Fruit fly (Drosophila melanogaster) whole organism, embryonic: Measurements from ENCODE around the gene TyrRII.
A peak's percentile ranks its signal among the peaks of the same experiment; 100 is the strongest.

Experiments used
- Abd-B ChIP-seq: fragments of 200-800 bp; sonication (Bioruptor generic); optimal IDR thresholded peaks from 2 replicates; lab custom pipeline; 2018; ENCODE audit warnings: missing biosample characterization, mild to moderate bottlenecking, missing genetic modification characterization, moderate library complexity
- Antp ChIP-seq: fragments of 200-800 bp; sonication (Bioruptor generic); optimal IDR thresholded peaks from 3 replicates; lab custom pipeline; 2016; ENCODE audit warnings: missing biosample characterization, missing genetic modification characterization
- Awh ChIP-seq: fragments of 200-800 bp; sonication (Bioruptor generic); IDR thresholded peaks from 2 replicates; pipeline ENCODE4, ENCODE4 v1.3.6; 2022; ENCODE audit warnings: missing biosample characterization, missing genetic modification characterization
- CG10654 ChIP-seq: fragments of 200-800 bp; sonication (Bioruptor generic); optimal IDR thresholded peaks from 2 replicates; lab custom pipeline; 2016; ENCODE audit warnings: missing biosample characterization, missing genetic modification characterization
- CG11085 ChIP-seq: fragments of 200-800 bp; sonication (Bioruptor generic); IDR thresholded peaks from 2 replicates; pipeline ENCODE4 v1.3.6; 2022; ENCODE audit warnings: missing biosample characterization, missing genetic modification characterization
- CG11560 ChIP-seq: fragments of 200-800 bp; sonication (Bioruptor generic); IDR thresholded peaks from 3 replicates; pipeline ENCODE4 v1.3.6; 2022; ENCODE audit warnings: missing biosample characterization, missing genetic modification characterization
- CG12155 ChIP-seq: fragments of 200-800 bp; sonication (Bioruptor generic); optimal IDR thresholded peaks from 3 replicates; lab custom pipeline; 2016; ENCODE audit warnings: missing biosample characterization, missing genetic modification characterization
- CG1233 ChIP-seq: fragments of 200-800 bp; sonication (Bioruptor generic); optimal IDR thresholded peaks from 4 replicates; lab custom pipeline; 2018; ENCODE audit warnings: missing biosample characterization, mild to moderate bottlenecking, missing genetic modification characterization
- CG15073 ChIP-seq: fragments of 200-800 bp; sonication (Bioruptor generic); optimal IDR thresholded peaks from 2 replicates; lab custom pipeline; 2016; ENCODE audit warnings: missing biosample characterization, missing genetic modification characterization
- CG15269 ChIP-seq: fragments of 200-800 bp; sonication (Bioruptor generic); optimal IDR thresholded peaks from 2 replicates; lab custom pipeline; 2018; ENCODE audit warnings: missing biosample characterization, mild to moderate bottlenecking, missing genetic modification characterization, moderate library complexity
- CG15696 ChIP-seq: fragments of 200-800 bp; sonication (Bioruptor generic); optimal IDR thresholded peaks from 2 replicates; lab custom pipeline; 2019; ENCODE audit warnings: missing biosample characterization, mild to moderate bottlenecking, missing genetic modification characterization, moderate library complexity
- CG2120 ChIP-seq: fragments of 200-800 bp; sonication (Bioruptor generic); optimal IDR thresholded peaks from 3 replicates; lab custom pipeline; 2016; ENCODE audit warnings: missing biosample characterization, missing genetic modification characterization
- CG32772 ChIP-seq: fragments of 200-800 bp; sonication (Bioruptor generic); IDR thresholded peaks from 2 replicates; pipeline ENCODE4 v1.3.6; 2022; ENCODE audit warnings: missing biosample characterization, missing genetic modification characterization
- CG33557 ChIP-seq: fragments of 200-800 bp; sonication (Bioruptor generic); optimal IDR thresholded peaks from 2 replicates; lab custom pipeline; 2019; ENCODE audit warnings: missing biosample characterization, mild to moderate bottlenecking, missing genetic modification characterization, moderate library complexity
- CG4282 ChIP-seq: fragments of 200-800 bp; sonication (Bioruptor generic); optimal IDR thresholded peaks from 2 replicates; lab custom pipeline; 2016; ENCODE audit warnings: missing biosample characterization, missing genetic modification characterization
- CG6175 ChIP-seq: fragments of 200-800 bp; sonication (Bioruptor generic); IDR thresholded peaks from 3 replicates; pipeline ENCODE4 v1.3.6; 2022; ENCODE audit warnings: missing biosample characterization, missing genetic modification characterization
- CG9437 ChIP-seq: fragments of 200-800 bp; sonication (Bioruptor generic); optimal IDR thresholded peaks from 2 replicates; lab custom pipeline; 2018; ENCODE audit warnings: missing biosample characterization, mild to moderate bottlenecking, missing genetic modification characterization
- CG9817 ChIP-seq: fragments of 200-800 bp; sonication (Bioruptor generic); optimal IDR thresholded peaks from 2 replicates; lab custom pipeline; 2018; ENCODE audit warnings: missing biosample characterization, mild to moderate bottlenecking, missing genetic modification characterization, moderate library complexity
- Eip74EF ChIP-seq, 2 experiments: fragments of 200-800 bp in 1 of 2; fragments of >200 bp in 1 of 2; sonication (Bioruptor generic) in 1 of 2; optimal IDR thresholded peaks; 2 replicates each; lab custom pipeline; 2017 to 2019; ENCODE audit warnings: missing biosample characterization in 2 of 2, missing genetic modification characterization in 2 of 2, mild to moderate bottlenecking in 1 of 2, moderate library complexity in 1 of 2
- Ets97D ChIP-seq: fragments of 200-800 bp; sonication (Bioruptor generic); optimal IDR thresholded peaks from 3 replicates; lab custom pipeline; 2016; ENCODE audit warnings: missing biosample characterization, missing genetic modification characterization
- Fer3 ChIP-seq: fragments of 200-800 bp; sonication (Bioruptor generic); optimal IDR thresholded peaks from 2 replicates; lab custom pipeline; 2018; ENCODE audit warnings: missing biosample characterization, mild to moderate bottlenecking, missing genetic modification characterization, moderate library complexity
- HmgD ChIP-seq: fragments of 200-800 bp; sonication (Bioruptor generic); optimal IDR thresholded peaks from 3 replicates; lab custom pipeline; 2016; ENCODE audit warnings: missing biosample characterization, missing genetic modification characterization
- HmgZ ChIP-seq: fragments of 200-800 bp; sonication (Bioruptor generic); optimal IDR thresholded peaks from 2 replicates; lab custom pipeline; 2018; ENCODE audit warnings: missing biosample characterization, mild to moderate bottlenecking, missing genetic modification characterization
- Hr51 ChIP-seq, 2 experiments: fragments of 200-800 bp; sonication (Bioruptor generic); optimal IDR thresholded peaks; 2 replicates in 1 of 2; 3 replicates in 1 of 2; lab custom pipeline; 2016 to 2018; ENCODE audit warnings: missing biosample characterization in 2 of 2, missing genetic modification characterization in 2 of 2, mild to moderate bottlenecking in 1 of 2, moderate library complexity in 1 of 2
- Kr ChIP-seq: fragments of 200-800 bp; sonication (Bioruptor generic); optimal IDR thresholded peaks from 2 replicates; lab custom pipeline; 2017; ENCODE audit warnings: missing biosample characterization, mild to moderate bottlenecking, missing genetic modification characterization
- Sox100B ChIP-seq: fragments of 200-800 bp; sonication (Bioruptor generic); optimal IDR thresholded peaks from 3 replicates; lab custom pipeline; 2018; ENCODE audit warnings: missing biosample characterization, mild to moderate bottlenecking, missing genetic modification characterization
- crol ChIP-seq: fragments of 200-800 bp; sonication (Bioruptor generic); IDR thresholded peaks from 2 replicates; pipeline ENCODE4 v1.3.6; 2022; ENCODE audit warnings: missing biosample characterization, missing genetic modification characterization
- dimm ChIP-seq: fragments of 200-800 bp; sonication (Bioruptor generic); IDR thresholded peaks from 2 replicates; pipeline ENCODE4 v1.3.6; 2022; ENCODE audit warnings: missing biosample characterization, missing genetic modification characterization
- dmrt11E ChIP-seq: fragments of 200-800 bp; sonication (Bioruptor generic); optimal IDR thresholded peaks from 3 replicates; lab custom pipeline; 2018; ENCODE audit warnings: missing biosample characterization, mild to moderate bottlenecking, missing genetic modification characterization, moderate library complexity
- esg ChIP-seq: fragments of 200-800 bp; sonication (Bioruptor generic); conservative IDR thresholded peaks from 2 replicates; pipeline ENCODE4 v1.3.6; 2022; ENCODE audit warnings: missing biosample characterization, missing genetic modification characterization
- gt ChIP-seq: fragments of 200-800 bp; sonication (Bioruptor generic); IDR thresholded peaks from 2 replicates; pipeline ENCODE4 v1.3.6; 2022; ENCODE audit warnings: missing biosample characterization, missing genetic modification characterization
- hbn ChIP-seq: fragments of 200-800 bp; sonication (Bioruptor generic); IDR thresholded peaks from 2 replicates; pipeline ENCODE4 v1.3.6; 2022; ENCODE audit warnings: missing biosample characterization, missing genetic modification characterization; ENCODE audit not compliant: partially characterized antibody
- insv ChIP-seq, 2 experiments: fragments of 200-800 bp; sonication (Bioruptor generic); optimal IDR thresholded peaks; 3 replicates each; lab custom pipeline; 2016 to 2018; ENCODE audit warnings: missing biosample characterization in 2 of 2, missing genetic modification characterization in 2 of 2
- lmd ChIP-seq: fragments of 200-800 bp; sonication (Bioruptor generic); IDR thresholded peaks from 2 replicates; pipeline ENCODE4 v1.3.6; 2022; ENCODE audit warnings: missing biosample characterization, missing genetic modification characterization
- nau ChIP-seq: fragments of 200-800 bp; sonication (Bioruptor generic); optimal IDR thresholded peaks from 3 replicates; lab custom pipeline; 2017; ENCODE audit warnings: missing biosample characterization, mild to moderate bottlenecking, missing genetic modification characterization, missing genetic modification reagents
- nom ChIP-seq: fragments of 200-800 bp; sonication (Bioruptor generic); optimal IDR thresholded peaks from 2 replicates; lab custom pipeline; 2017; ENCODE audit warnings: missing biosample characterization, missing genetic modification characterization, mild to moderate bottlenecking, moderate library complexity, missing genetic modification reagents
- onecut ChIP-seq: fragments of 200-800 bp; sonication (Bioruptor generic); IDR thresholded peaks from 2 replicates; pipeline ENCODE4 v1.3.6; 2022; ENCODE audit warnings: missing biosample characterization, missing genetic modification characterization
- org-1 ChIP-seq: fragments of 200-800 bp; sonication (Bioruptor generic); optimal IDR thresholded peaks from 2 replicates; lab custom pipeline; 2017; ENCODE audit warnings: missing biosample characterization, missing genetic modification characterization
- pzg ChIP-seq: fragments of 200-800 bp; sonication (Bioruptor generic); optimal IDR thresholded peaks from 3 replicates; lab custom pipeline; 2018; ENCODE audit warnings: missing biosample characterization, mild to moderate bottlenecking, missing genetic modification characterization, moderate library complexity
- repo ChIP-seq: fragments of 200-800 bp; sonication (Bioruptor generic); optimal IDR thresholded peaks from 2 replicates; lab custom pipeline; 2016; ENCODE audit warnings: missing biosample characterization, missing genetic modification characterization
- row ChIP-seq: fragments of 200-800 bp; sonication (Bioruptor generic); IDR thresholded peaks from 3 replicates; pipeline ENCODE4 v1.3.6; 2022; ENCODE audit warnings: missing biosample characterization, missing genetic modification characterization
- schlank ChIP-seq: fragments of 200-800 bp; sonication (Bioruptor generic); optimal IDR thresholded peaks from 2 replicates; lab custom pipeline; 2018; ENCODE audit warnings: missing biosample characterization, mild to moderate bottlenecking, missing genetic modification characterization
- sens ChIP-seq: fragments of 200-800 bp; sonication (Bioruptor generic); peaks from one replicate; lab custom pipeline; 2016; ENCODE audit warnings: missing biosample characterization, missing genetic modification characterization
- tup ChIP-seq: fragments of 200-800 bp; sonication (Bioruptor generic); optimal IDR thresholded peaks from 2 replicates; lab custom pipeline; 2016; ENCODE audit warnings: missing biosample characterization, mild to moderate bottlenecking, missing genetic modification characterization, moderate library complexity
- unc-4 ChIP-seq: fragments of 200-800 bp; sonication (Bioruptor generic); IDR thresholded peaks from 2 replicates; pipeline ENCODE4 v1.3.6; 2022; ENCODE audit warnings: missing biosample characterization, missing genetic modification characterization; ENCODE audit not compliant: partially characterized antibody
- unpg ChIP-seq: fragments of 200-800 bp; sonication (Bioruptor generic); optimal IDR thresholded peaks from 3 replicates; lab custom pipeline; 2018; ENCODE audit warnings: missing biosample characterization, mild to moderate bottlenecking, missing genetic modification characterization, moderate library complexity

Gene TyrRII

DNA sequence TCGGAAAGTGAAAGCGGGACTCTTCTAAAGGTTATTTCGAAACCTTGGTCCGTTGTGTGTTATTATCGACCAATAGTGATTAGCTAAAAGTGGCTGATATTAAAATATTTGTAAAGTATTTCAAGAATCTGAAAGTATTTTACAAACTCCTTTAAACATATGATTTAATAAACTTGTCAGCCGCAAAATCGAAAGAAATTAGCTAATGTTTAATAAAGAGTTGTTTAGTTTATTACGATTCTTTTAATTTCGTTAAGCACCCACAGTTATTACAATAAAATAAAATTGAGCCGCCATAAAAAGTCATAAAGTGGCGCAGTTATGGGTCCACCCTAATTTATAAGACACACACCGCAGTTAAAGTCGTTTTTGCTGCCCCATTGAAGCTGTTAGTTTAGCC, 53.5 kb downstream of the TyrRII start:
- no peak for TF ChIP-seq Kr (GFP tag; lab: Kevin White, UChicago)
- no peak for TF ChIP-seq CG15269 (tag; lab: Kevin White, UChicago)
- no peak for TF ChIP-seq Antp (GFP tag; lab: Kevin White, UChicago)
- no peak for TF ChIP-seq unc-4 (GFP tag; lab: Robert Waterston, UW)
- no peak for TF ChIP-seq nau (GFP tag; lab: Kevin White, UChicago)
- no peak for TF ChIP-seq CG1233
- TF ChIP-seq Eip74EF (GFP tag; optimal IDR thresholded peaks at IDR 0.05; lab: Kevin White, UChicago), result no peak
- no peak for TF ChIP-seq dmrt11E (tag; lab: Kevin White, UChicago)
- no peak for TF ChIP-seq insv (GFP tag; optimal IDR thresholded peaks at IDR 0.05; lab: Kevin White, UChicago)
- no peak for TF ChIP-seq CG9437 (GFP tag; lab: Kevin White, UChicago)
- TF ChIP-seq row, result 0 out of 3 replicates have a peak, but pooled peaks have one; percentile 5
- no peak for TF ChIP-seq pzg (GFP tag; lab: Kevin White, UChicago)
- TF ChIP-seq HmgZ (tag; lab: Kevin White, UChicago), result no peak
- TF ChIP-seq nom (GFP tag; lab: Kevin White, UChicago), result peak; percentile 2
- no peak for TF ChIP-seq repo (GFP tag; lab: Kevin White, UChicago)
- TF ChIP-seq lmd (GFP tag; lab: Robert Waterston, UW), result no peak
- no peak for TF ChIP-seq CG4282 (GFP tag; lab: Kevin White, UChicago)
- TF ChIP-seq sens, result peak; percentile 47

- peak; percentile 73 for TF ChIP-seq crol (GFP tag; lab: Robert Waterston, UW)
- TF ChIP-seq CG9817 (tag; lab: Kevin White, UChicago), result no peak
Observed at dm6 chr3R:17793287-17793686, 56.9 kb downstream of the TyrRII start.

DNA sequence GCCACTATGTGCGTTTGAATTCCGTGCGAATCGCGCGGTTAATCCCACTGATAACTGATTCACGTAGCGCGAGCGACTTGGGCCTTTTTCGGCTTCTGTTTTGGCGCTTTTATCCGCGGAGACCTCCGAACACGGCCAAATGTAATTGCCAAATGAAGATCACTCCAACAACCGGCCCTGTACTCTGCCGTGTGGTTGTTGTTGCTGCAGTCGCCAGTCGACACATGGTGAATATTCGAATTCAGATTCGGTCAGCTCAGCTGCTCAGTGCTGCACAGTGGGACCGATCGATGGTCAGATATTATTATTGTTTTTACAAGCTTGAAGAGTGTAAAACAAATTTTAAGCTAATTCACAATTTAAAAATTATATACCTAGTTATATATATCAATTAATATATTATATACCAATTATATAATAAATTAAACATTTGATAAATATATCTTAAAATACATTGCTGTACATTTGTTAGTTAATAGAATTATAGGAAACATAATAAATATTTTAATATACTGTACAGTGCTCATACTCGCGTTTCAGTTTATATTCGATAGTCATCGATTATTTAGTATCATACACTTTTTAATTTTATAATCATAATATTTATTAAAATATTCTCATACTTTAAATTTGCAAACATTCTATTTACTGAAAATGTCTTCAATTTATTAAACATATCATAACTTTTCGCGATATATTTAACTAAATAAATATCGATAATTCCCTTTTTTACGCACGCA, 58.1 kb downstream of the TyrRII start, which contains the start of gene CG43102:
Gene CG43102 (minus strand): TSS at position 156 of the 740 bp plus-strand sequence.
- TF ChIP-seq hbn (GFP tag; lab: Robert Waterston, UW), result 0 out of 2 replicates have a peak, but pooled peaks have one; percentile 60
- TF ChIP-seq Ets97D (GFP tag; lab: Kevin White, UChicago), result peak; percentile 3
- TF ChIP-seq dimm (GFP tag; lab: Robert Waterston, UW), result no peak
- TF ChIP-seq CG15696 (tag; lab: Kevin White, UChicago), result peak; percentile 43
- TF ChIP-seq onecut (GFP tag; lab: Robert Waterston, UW), result peak; percentile 57
- no peak for TF ChIP-seq CG11085 (GFP tag; lab: Robert Waterston, UW)
- peak; percentile 43 for TF ChIP-seq Sox100B
- TF ChIP-seq Fer3 (tag; lab: Kevin White, UChicago), result peak; percentile 74
- TF ChIP-seq CG11560, result peak; percentile 93
- TF ChIP-seq CG10654 (GFP tag; lab: Kevin White, UChicago), result peak; percentile 59
- peak; percentile 74 for TF ChIP-seq unpg (GFP tag; lab: Kevin White, UChicago)
- TF ChIP-seq CG12155 (GFP tag; lab: Kevin White, UChicago), result peak; percentile 19
- TF ChIP-seq schlank (tag; lab: Kevin White, UChicago), result peak; percentile 30
- peak; percentile 58 for TF ChIP-seq Abd-B (GFP tag; lab: Kevin White, UChicago)
- peak; percentile 51 to 78 for TF ChIP-seq Hr51 (GFP tag; optimal IDR thresholded peaks at IDR 0.05; lab: Kevin White, UChicago)
- TF ChIP-seq Awh (GFP tag; lab: Robert Waterston, UW), result peak; percentile 73
- peak; percentile 67 for TF ChIP-seq CG2120 (GFP tag; lab: Kevin White, UChicago)
- TF ChIP-seq CG15269 (tag; lab: Kevin White, UChicago), result peak; percentile 78
- peak; percentile 28 for TF ChIP-seq tup (GFP tag; lab: Kevin White, UChicago)
- peak; percentile 70 for TF ChIP-seq CG32772 (GFP tag; lab: Robert Waterston, UW)
- TF ChIP-seq CG15073 (GFP tag; lab: Kevin White, UChicago), result no peak
- peak; percentile 73 for TF ChIP-seq row
- TF ChIP-seq HmgD (GFP tag; lab: Kevin White, UChicago), result no peak
- peak; percentile 71; the same call in 2 of the 3 replicates for TF ChIP-seq CG6175 (GFP tag; lab: Robert Waterston, UW)
- no peak for TF ChIP-seq gt (GFP tag; lab: Robert Waterston, UW)
- peak; percentile 42 for TF ChIP-seq CG33557 (GFP tag; lab: Kevin White, UChicago)
- peak; percentile 17 for TF ChIP-seq org-1
- TF ChIP-seq esg (GFP tag; lab: Robert Waterston, UW), result no peak; the same call in 1 of the 2 replicates
